Worm (Caenorhabditis elegans) whole organism, late embryonic: ENCODE data around the gene inf-1.

ENCODE experiments used
- K02D7.2 ChIP-seq: sonication (generic microtip); optimal IDR thresholded peaks from 2 replicates; lab custom pipeline; 2017; ENCODE audit warnings: mild to moderate bottlenecking, missing genetic modification characterization, missing compliant biosample characterization
- Y22D7AL.16 ChIP-seq: sonication (generic microtip); optimal IDR thresholded peaks from 2 replicates; lab custom pipeline; 2016; ENCODE audit warnings: missing genetic modification characterization, missing compliant biosample characterization
- ama-1 ChIP-seq: fragments of 150-350 bp; optimal IDR thresholded peaks from 2 replicates; lab custom pipeline; 2014
- ceh-18 ChIP-seq: sonication (generic microtip); optimal IDR thresholded peaks from 2 replicates; lab custom pipeline; 2016; ENCODE audit warnings: missing genetic modification characterization, missing compliant biosample characterization
- ceh-2 ChIP-seq: sonication (generic microtip); optimal IDR thresholded peaks from 2 replicates; lab custom pipeline; 2016; ENCODE audit warnings: missing genotype, missing genetic modification characterization, missing compliant biosample characterization
- ceh-22 ChIP-seq: sonication (generic microtip); optimal IDR thresholded peaks from 2 replicates; lab custom pipeline; 2017; ENCODE audit warnings: missing biosample characterization, missing genetic modification characterization
- ceh-45 ChIP-seq: fragments of 200-800 bp; sonication (Bioruptor generic); IDR thresholded peaks from 2 replicates; pipeline ENCODE4 v1.3.6; 2022; ENCODE audit warnings: missing genetic modification reagents, missing genetic modification characterization, missing compliant biosample characterization
- ceh-48 ChIP-seq: sonication (generic microtip); optimal IDR thresholded peaks from 2 replicates; lab custom pipeline; 2016; ENCODE audit warnings: missing genetic modification characterization, inconsistent platforms, missing compliant biosample characterization
- ceh-6 ChIP-seq: fragments of 200-800 bp; sonication (Bioruptor generic); optimal IDR thresholded peaks from 2 replicates; lab custom pipeline; 2018; ENCODE audit warnings: mild to moderate bottlenecking, missing genetic modification characterization, missing compliant biosample characterization
- ceh-9 ChIP-seq: sonication (generic microtip); optimal IDR thresholded peaks from 2 replicates; lab custom pipeline; 2016; ENCODE audit warnings: mild to moderate bottlenecking, missing genetic modification characterization, inconsistent platforms, missing compliant biosample characterization
- eyg-1 ChIP-seq: sonication (generic microtip); optimal IDR thresholded peaks from 2 replicates; lab custom pipeline; 2016; ENCODE audit warnings: missing genotype, missing genetic modification characterization, missing compliant biosample characterization
- fkh-6 ChIP-seq: sonication (generic microtip); optimal IDR thresholded peaks from 2 replicates; lab custom pipeline; 2016; ENCODE audit warnings: missing genetic modification characterization, missing compliant biosample characterization
- hlh-13 ChIP-seq: fragments of 200-800 bp; sonication (Bioruptor generic); optimal IDR thresholded peaks from 2 replicates; lab custom pipeline; 2018; ENCODE audit warnings: mild to moderate bottlenecking, missing genetic modification characterization, missing compliant biosample characterization
- hlh-6 ChIP-seq: sonication (generic microtip); optimal IDR thresholded peaks from 2 replicates; lab custom pipeline; 2016; ENCODE audit warnings: missing genotype, missing genetic modification characterization, missing compliant biosample characterization
- hlh-8 ChIP-seq: sonication (generic microtip); optimal IDR thresholded peaks from 2 replicates; lab custom pipeline; 2016; ENCODE audit warnings: missing genotype, missing genetic modification characterization, missing compliant biosample characterization
- lim-6 ChIP-seq: sonication (generic microtip); optimal IDR thresholded peaks from 2 replicates; lab custom pipeline; 2016; ENCODE audit warnings: missing genetic modification characterization, missing compliant biosample characterization
- mec-3 ChIP-seq: sonication (generic microtip); optimal IDR thresholded peaks from 2 replicates; lab custom pipeline; 2016; ENCODE audit warnings: borderline replicate concordance, missing genetic modification characterization, missing compliant biosample characterization
- nfya-1 ChIP-seq: sonication (generic microtip); optimal IDR thresholded peaks from 2 replicates; lab custom pipeline; 2017; ENCODE audit warnings: missing genetic modification characterization, mild to moderate bottlenecking, missing compliant biosample characterization, antibody characterized with exemption, moderate library complexity
- nhr-232 ChIP-seq: sonication (generic microtip); optimal IDR thresholded peaks from 2 replicates; lab custom pipeline; 2016; ENCODE audit warnings: missing genetic modification characterization, missing compliant biosample characterization
- npax-4 ChIP-seq: sonication (generic microtip); optimal IDR thresholded peaks from 2 replicates; lab custom pipeline; 2016; ENCODE audit warnings: missing genetic modification characterization, missing compliant biosample characterization
- odd-2 ChIP-seq: sonication (generic microtip); optimal IDR thresholded peaks from 2 replicates; lab custom pipeline; 2017; ENCODE audit warnings: antibody characterized with exemption, mild to moderate bottlenecking, missing genetic modification characterization, missing compliant biosample characterization
- pat-9 ChIP-seq: fragments of 200-800 bp; sonication (Bioruptor generic); optimal IDR thresholded peaks from 2 replicates; lab custom pipeline; 2018; ENCODE audit warnings: mild to moderate bottlenecking, missing genetic modification characterization, moderate library complexity, missing compliant biosample characterization
- pax-1 ChIP-seq: fragments of 150-350 bp; optimal IDR thresholded peaks from 2 replicates; lab custom pipeline; 2014; ENCODE audit warnings: missing biosample characterization, missing genetic modification characterization
- pha-2 ChIP-seq: sonication (generic microtip); optimal IDR thresholded peaks from 2 replicates; lab custom pipeline; 2017; ENCODE audit warnings: mild to moderate bottlenecking, missing genetic modification characterization, missing compliant biosample characterization
- pha-4 ChIP-seq: fragments of 150-350 bp; optimal IDR thresholded peaks from 2 replicates; lab custom pipeline; 2018; ENCODE audit warnings: missing biosample characterization, missing genetic modification reagents, missing genetic modification characterization
- pros-1 ChIP-seq: fragments of 150-350 bp; optimal IDR thresholded peaks from 2 replicates; lab custom pipeline; 2014; ENCODE audit warnings: missing biosample characterization, missing genetic modification reagents, missing genetic modification characterization
- rnt-1 ChIP-seq: sonication (generic microtip); optimal IDR thresholded peaks from 2 replicates; lab custom pipeline; 2016; ENCODE audit warnings: missing genetic modification characterization, missing compliant biosample characterization
- sdc-2 ChIP-seq: sonication (generic microtip); optimal IDR thresholded peaks from 2 replicates; lab custom pipeline; 2016; ENCODE audit warnings: missing genotype, missing genetic modification characterization, missing compliant biosample characterization
- sox-2 ChIP-seq: fragments of 200-800 bp; sonication (Bioruptor generic); IDR thresholded peaks from 2 replicates; pipeline ENCODE4 v1.3.6; 2022; ENCODE audit warnings: missing genetic modification reagents, missing genetic modification characterization, missing compliant biosample characterization
- ttx-3 ChIP-seq: sonication (generic microtip); optimal IDR thresholded peaks from 2 replicates; lab custom pipeline; 2016; ENCODE audit warnings: missing genetic modification reagents, missing genetic modification characterization, missing compliant biosample characterization
- unc-3 ChIP-seq, 2 experiments: fragments of 200-800 bp in 1 of 2; sonication (Bioruptor generic) in 1 of 2; sonication (generic microtip) in 1 of 2; conservative IDR thresholded peaks in 1 of 2; optimal IDR thresholded peaks in 1 of 2; 2 replicates each; pipeline versions ENCODE4 v1.3.6 to Lab custom; 2016 to 2022; ENCODE audit warnings: missing compliant biosample characterization in 2 of 2, missing genetic modification characterization in 2 of 2, missing genetic modification reagents in 1 of 2
- unc-42 ChIP-seq: sonication (generic microtip); optimal IDR thresholded peaks from 2 replicates; lab custom pipeline; 2016; ENCODE audit warnings: missing genotype, missing genetic modification characterization, missing compliant biosample characterization
- unc-55 ChIP-seq: sonication (generic microtip); optimal IDR thresholded peaks from 2 replicates; lab custom pipeline; 2017; ENCODE audit warnings: missing biosample characterization, missing genetic modification reagents, missing genetic modification characterization
- ztf-16 ChIP-seq: sonication (generic microtip); optimal IDR thresholded peaks from 2 replicates; lab custom pipeline; 2017; ENCODE audit warnings: missing genetic modification characterization, missing compliant biosample characterization

inf-1 gene

ce11 chrIII:6898518-6898917 is 31.4 kb upstream of the inf-1 start:
- TF ChIP-seq ceh-9 (tag; lab: Kevin White, UChicago) (no peak), sox-2 (GFP tag; lab: Robert Waterston, UW) (no peak), pat-9 (no peak), ama-1 (lab: Kevin White, UChicago) (no peak), unc-3 (GFP tag; conservative IDR thresholded peaks at IDR 0.05; lab: Robert Waterston, UW) (no peak), unc-3 (tag; optimal IDR thresholded peaks at IDR 0.05; lab: Kevin White, UChicago) (no peak), eyg-1 (tag; lab: Kevin White, UChicago) (no peak), hlh-13 (GFP tag; lab: Kevin White, UChicago) (no peak)

ce11 chrIII:6900609-6901008 is 29.3 kb upstream of the inf-1 start:
- TF ChIP-seq pros-1 (no peak), lim-6 (tag; lab: Kevin White, UChicago) (no peak), Y22D7AL.16 (tag; lab: Kevin White, UChicago) (no peak), hlh-6 (no peak), ceh-2 (no peak), ceh-9 (tag; lab: Kevin White, UChicago) (no peak), sox-2 (GFP tag; lab: Robert Waterston, UW) (no peak), pax-1 (tag; lab: Kevin White, UChicago) (no peak), npax-4 (tag; lab: Kevin White, UChicago) (no peak), unc-55 (GFP tag; lab: Kevin White, UChicago) (no peak), ceh-48 (tag; lab: Kevin White, UChicago) (no peak), hlh-8 (no peak), ztf-16 (no peak), rnt-1 (tag; lab: Kevin White, UChicago) (no peak), ceh-45 (GFP tag; lab: Robert Waterston, UW) (no peak), pha-2 (tag; lab: Kevin White, UChicago) (no peak), ceh-22 (tag; lab: Kevin White, UChicago) (no peak), ttx-3 (tag; lab: Kevin White, UChicago) (no peak), K02D7.2 (tag; lab: Kevin White, UChicago) (no peak)

- TF ChIP-seq unc-42 (tag; lab: Kevin White, UChicago) (peak; percentile 63), eyg-1 (tag; lab: Kevin White, UChicago) (no peak)
Observed at ce11 chrIII:6903056-6903977, 26.6 kb upstream of the inf-1 start, which contains the start of the genes brc-2 and T07E3.3. TSS of gene brc-2 (minus strand) at chrIII:6903106. TSS of gene T07E3.3 (plus strand) at chrIII:6903877.

ce11 chrIII:6904468-6904867 is 25.5 kb upstream of the inf-1 start:
- TF ChIP-seq pha-4 (tag; lab: Kevin White, UChicago) = no peak
- no peak for TF ChIP-seq odd-2 (tag; lab: Kevin White, UChicago)
- no peak for TF ChIP-seq ceh-18
- TF ChIP-seq ceh-45 (GFP tag; lab: Robert Waterston, UW) = no peak
- TF ChIP-seq K02D7.2 (tag; lab: Kevin White, UChicago) = no peak
- no peak for TF ChIP-seq pha-2 (tag; lab: Kevin White, UChicago)
- TF ChIP-seq ztf-16 = no peak
- TF ChIP-seq eyg-1 (tag; lab: Kevin White, UChicago) = no peak
- TF ChIP-seq ceh-22 (tag; lab: Kevin White, UChicago) = no peak
- no peak for TF ChIP-seq unc-3 (GFP tag; conservative IDR thresholded peaks at IDR 0.05; lab: Robert Waterston, UW)
- TF ChIP-seq unc-3 (tag; optimal IDR thresholded peaks at IDR 0.05; lab: Kevin White, UChicago) = no peak

ce11 chrIII:6906409-6906808 is 23.5 kb upstream of the inf-1 start, which contains the start of gene T07E3.2:
TSS of gene T07E3.2 (plus strand) at chrIII:6906709.
- TF ChIP-seq nhr-232 (tag; lab: Kevin White, UChicago) = no peak
- TF ChIP-seq hlh-13 (GFP tag; lab: Kevin White, UChicago) = no peak
- no peak for TF ChIP-seq rnt-1 (tag; lab: Kevin White, UChicago)
- TF ChIP-seq nfya-1 (tag; lab: Kevin White, UChicago) = no peak
- TF ChIP-seq ceh-6 = no peak
- TF ChIP-seq ztf-16 = no peak
- no peak for TF ChIP-seq odd-2 (tag; lab: Kevin White, UChicago)
- TF ChIP-seq mec-3 (tag; lab: Kevin White, UChicago) = no peak
- TF ChIP-seq pha-2 (tag; lab: Kevin White, UChicago) = no peak
- no peak for TF ChIP-seq fkh-6 (tag; lab: Kevin White, UChicago)
- TF ChIP-seq sdc-2 (tag; lab: Kevin White, UChicago) = no peak
- no peak for TF ChIP-seq sox-2 (GFP tag; lab: Robert Waterston, UW)
